Fruit fly (Drosophila melanogaster) whole organism, embryonic: ENCODE measurements around the gene mldr.

Source experiments
- Atf6 ChIP-seq: fragments of 200-800 bp; sonication (Bioruptor generic); IDR thresholded peaks from 2 replicates; pipeline ENCODE4 v1.3.6; 2022; ENCODE audit warnings: missing biosample characterization, missing genetic modification characterization
- CG12744 ChIP-seq: fragments of 200-800 bp; sonication (Bioruptor generic); optimal IDR thresholded peaks from 2 replicates; lab custom pipeline; 2016; ENCODE audit warnings: missing biosample characterization, missing genetic modification characterization
- CG4707 ChIP-seq: fragments of 200-800 bp; sonication (Bioruptor generic); optimal IDR thresholded peaks from 2 replicates; lab custom pipeline; 2018; ENCODE audit warnings: missing biosample characterization, mild to moderate bottlenecking, missing genetic modification characterization, moderate library complexity
- CG7786 ChIP-seq: fragments of 200-800 bp; sonication (Bioruptor generic); optimal IDR thresholded peaks from 2 replicates; lab custom pipeline; 2016; ENCODE audit warnings: missing biosample characterization, missing genetic modification characterization
- PHDP ChIP-seq: fragments of 200-800 bp; sonication (Bioruptor generic); optimal IDR thresholded peaks from 3 replicates; lab custom pipeline; 2018; ENCODE audit warnings: missing biosample characterization, mild to moderate bottlenecking, missing genetic modification characterization, moderate library complexity
- cad ChIP-seq: fragments of >200 bp; optimal IDR thresholded peaks from 2 replicates; lab custom pipeline; 2017; ENCODE audit warnings: missing biosample characterization, missing genetic modification characterization
- sens ChIP-seq: fragments of 200-800 bp; sonication (Bioruptor generic); peaks from one replicate; lab custom pipeline; 2016; ENCODE audit warnings: missing biosample characterization, missing genetic modification characterization

DNA sequence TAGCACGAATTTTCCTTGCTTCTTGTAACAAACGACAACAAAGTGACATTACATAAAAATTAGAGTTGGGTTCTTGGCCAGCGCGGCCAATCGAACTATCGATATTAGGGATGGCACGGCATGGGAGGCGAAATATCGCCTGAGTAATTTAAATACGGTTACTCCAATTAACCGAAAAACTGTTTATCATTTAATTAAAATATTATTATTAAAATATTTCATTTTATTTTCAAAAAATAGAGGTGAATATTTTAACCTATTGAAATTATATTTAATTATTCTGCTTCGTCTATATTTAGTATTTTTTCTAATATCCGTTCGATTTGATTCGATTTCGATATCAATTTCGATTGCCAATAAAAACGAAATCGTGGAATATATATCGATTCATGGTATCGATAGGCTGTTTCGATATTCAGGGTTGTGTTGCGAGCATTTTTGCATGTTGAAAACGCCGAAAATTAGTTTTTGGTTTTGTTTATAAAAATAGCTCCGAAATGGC, 35.6 kb upstream of the mldr start, which contains the start of the genes Rbcn-3A and Spx:
- TF ChIP-seq PHDP (peak; percentile 45), sens (peak; percentile 57), CG7786 (GFP tag; lab: Kevin White, UChicago) (no peak), CG12744 (no peak), CG4707 (no peak), cad (no peak), Atf6 (no peak)
